Worm (Caenorhabditis elegans): ENCODE results near the gene adr-2.

adr-2 gene

DNA sequence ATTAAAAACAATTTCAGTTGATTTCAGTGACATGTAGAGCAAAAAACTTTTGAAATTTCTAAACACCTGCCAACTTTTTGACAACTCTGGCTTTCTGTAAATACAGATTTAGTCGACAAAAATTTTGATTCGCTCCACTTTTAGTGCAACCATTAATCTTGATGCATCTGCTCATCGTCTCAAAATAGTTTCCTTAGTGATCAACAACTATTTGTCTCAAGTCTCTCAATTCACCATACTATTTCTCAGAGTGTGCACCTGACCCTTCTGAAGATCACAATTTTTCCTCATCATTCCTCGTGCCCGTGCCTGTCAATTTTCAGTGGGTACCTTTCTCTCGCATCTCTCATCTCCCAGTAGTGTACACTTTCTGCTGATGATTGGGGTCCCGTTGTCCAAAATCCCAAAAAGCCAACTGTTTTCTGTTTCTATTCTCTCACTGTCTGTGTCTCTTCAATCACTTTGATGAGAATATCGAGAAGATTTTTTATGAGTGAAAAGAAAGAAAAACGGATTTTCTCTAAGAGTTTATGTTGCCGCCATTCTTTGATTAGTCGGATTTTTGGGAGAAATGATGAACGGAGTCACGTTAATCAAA lies 15.7 kb downstream of the adr-2 start (continued):
- TF ChIP-seq egl-27 (tag; optimal IDR thresholded peaks at IDR 0.05) (no peak), snu-23 (GFP tag; optimal IDR thresholded peaks at IDR 0.05) (peak; percentile 80), hlh-4 (tag; optimal IDR thresholded peaks at IDR 0.05) (no peak), ceh-82 (tag; optimal IDR thresholded peaks at IDR 0.05) (no peak), tbx-2 (tag; optimal IDR thresholded peaks at IDR 0.05) (peak; percentile 58), nhr-47 (tag; optimal IDR thresholded peaks at IDR 0.05) (peak; percentile 39), F16B12.6 (tag; optimal IDR thresholded peaks at IDR 0.05) (no peak)

ce11 chrIII:7216226-7216625 lies 16.5 kb downstream of the adr-2 start, which contains the start of gene R151.1:
Gene R151.1, plus strand, starts transcription at chrIII:7216526.
- no peak for TF ChIP-seq swsn-7 (tag; optimal IDR thresholded peaks at IDR 0.05)
- no peak for TF ChIP-seq aly-2 (tag; optimal IDR thresholded peaks at IDR 0.05)

DNA sequence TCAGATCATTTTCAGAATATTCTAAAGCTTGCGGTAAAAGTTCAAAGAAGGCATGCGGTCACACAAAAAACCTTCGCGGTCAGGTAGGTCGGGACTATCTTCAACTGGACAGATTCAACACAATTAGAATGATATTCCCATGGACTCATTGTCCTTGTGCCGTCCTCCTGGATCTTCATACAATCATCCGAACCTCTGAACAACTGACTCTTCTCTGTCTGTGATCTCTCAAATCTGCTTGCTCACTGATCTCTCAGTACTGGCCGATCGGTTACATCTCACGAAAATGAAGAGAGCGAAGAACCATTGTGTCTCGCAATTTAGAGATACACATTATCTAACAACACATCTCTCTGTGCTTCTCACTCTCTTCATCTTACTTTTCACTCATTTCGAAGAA lies 17.1 kb downstream of the adr-2 start:
- TF ChIP-seq sptf-1 (tag; optimal IDR thresholded peaks at IDR 0.05) (no peak), fos-1 (tag; optimal IDR thresholded peaks at IDR 0.05) (no peak), rnt-1 (tag; optimal IDR thresholded peaks at IDR 0.05) (peak; percentile 63), lin-35 (GFP tag; optimal IDR thresholded peaks at IDR 0.05) (peak in 1 of 2 experiments; percentile 13), dsc-1 (tag; optimal IDR thresholded peaks at IDR 0.05) (no peak), lsy-2 (tag; optimal IDR thresholded peaks at IDR 0.05) (peak in 1 of 2 experiments; percentile 41), nhr-19 (GFP tag; conservative IDR thresholded peaks at IDR 0.05) (0 out of 2 replicates have a peak, but pooled peaks have one; percentile 6), nhr-71 (tag; optimal IDR thresholded peaks at IDR 0.05) (peak; percentile 49), irx-1 (tag; optimal IDR thresholded peaks at IDR 0.05) (no peak), F16B12.6 (tag; optimal IDR thresholded peaks at IDR 0.05) (no peak), lin-14 (GFP tag; optimal IDR thresholded peaks at IDR 0.05) (peak; percentile 62), efl-1 (optimal IDR thresholded peaks at IDR 0.05) (no peak), efl-1 (GFP tag; optimal IDR thresholded peaks at IDR 0.05 in 1 of 2) (peak in 1 of 2 experiments; percentile 44), jun-1 (tag; optimal IDR thresholded peaks at IDR 0.05) (no peak), snu-23 (GFP tag; optimal IDR thresholded peaks at IDR 0.05) (peak; percentile 9)

DNA sequence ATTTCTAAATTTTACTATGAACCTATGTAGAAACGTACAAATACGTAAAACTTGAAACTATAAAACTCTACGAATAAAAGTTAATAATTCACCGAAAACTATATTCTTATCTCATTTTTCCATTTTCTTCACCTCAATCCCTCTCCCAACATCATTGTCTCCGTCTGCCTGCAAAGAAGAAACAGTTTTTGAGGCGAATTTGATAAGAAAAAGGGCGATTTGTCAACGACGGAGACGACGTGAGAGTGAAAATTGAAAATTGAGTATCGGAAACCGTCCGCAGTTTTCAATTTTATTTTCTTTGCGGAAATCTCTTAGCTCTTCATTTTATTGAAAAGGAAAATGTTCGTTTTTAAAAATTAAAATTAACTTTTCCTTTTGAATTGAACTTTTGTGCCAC lies 20.7 kb downstream of the adr-2 start:
- TF ChIP-seq C34B4.2 (tag; optimal IDR thresholded peaks at IDR 0.05) = no peak
- no peak for TF ChIP-seq mdl-1 (tag; optimal IDR thresholded peaks at IDR 0.05)
- TF ChIP-seq pqm-1 (tag; optimal IDR thresholded peaks at IDR 0.05) = no peak
- TF ChIP-seq fkh-10 (GFP tag; optimal IDR thresholded peaks at IDR 0.05) = no peak
- no peak for TF ChIP-seq snu-23 (GFP tag; optimal IDR thresholded peaks at IDR 0.05)
- TF ChIP-seq Y116A8C.19 (tag; optimal IDR thresholded peaks at IDR 0.05; ENCODE audit: borderline replicate concordance) = no peak
- no peak for TF ChIP-seq lsy-2 (tag; optimal IDR thresholded peaks at IDR 0.05)
- TF ChIP-seq vab-15 (tag; optimal IDR thresholded peaks at IDR 0.05) = no peak
- no peak for TF ChIP-seq nhr-71 (tag; optimal IDR thresholded peaks at IDR 0.05)
- TF ChIP-seq lin-15B (tag; optimal IDR thresholded peaks at IDR 0.05) = no peak
- TF ChIP-seq irx-1 (tag; optimal IDR thresholded peaks at IDR 0.05) = no peak
- no peak for TF ChIP-seq ets-5 (GFP tag; IDR thresholded peaks at IDR 0.05)
- no peak for TF ChIP-seq swsn-7 (tag; optimal IDR thresholded peaks at IDR 0.05)
- TF ChIP-seq nhr-20 (tag; optimal IDR thresholded peaks at IDR 0.05) = peak; percentile 2
- no peak for TF ChIP-seq rnt-1 (tag; optimal IDR thresholded peaks at IDR 0.05)
- TF ChIP-seq lir-3 (tag; optimal IDR thresholded peaks at IDR 0.05; ENCODE audit: poor library complexity) = no peak
- TF ChIP-seq alr-1 (tag; optimal IDR thresholded peaks at IDR 0.05; ENCODE audit: borderline replicate concordance) = no peak
- TF ChIP-seq egl-27 (tag; optimal IDR thresholded peaks at IDR 0.05) = no peak
- no peak for TF ChIP-seq aly-2 (tag; optimal IDR thresholded peaks at IDR 0.05)
- no peak for TF ChIP-seq fkh-8 (tag; optimal IDR thresholded peaks at IDR 0.05)
- 0 out of 2 replicates have a peak, but pooled peaks have one; percentile 9 for TF ChIP-seq nhr-19 (GFP tag; conservative IDR thresholded peaks at IDR 0.05)
- no peak for TF ChIP-seq egl-13 (tag; optimal IDR thresholded peaks at IDR 0.05)
- TF ChIP-seq sup-37 (GFP tag; optimal IDR thresholded peaks at IDR 0.05) = no peak
- no peak for TF ChIP-seq pag-3 (tag; optimal IDR thresholded peaks at IDR 0.05; ENCODE audit: borderline replicate concordance, insufficient read depth)
- TF ChIP-seq unc-98 (GFP tag; IDR thresholded peaks at IDR 0.05) = no peak
- TF ChIP-seq nhr-47 (tag; optimal IDR thresholded peaks at IDR 0.05) = no peak
- TF ChIP-seq ama-1 (optimal IDR thresholded peaks at IDR 0.05) = no peak
- no peak for TF ChIP-seq ceh-82 (tag; optimal IDR thresholded peaks at IDR 0.05)
- no peak for TF ChIP-seq nhr-85 (tag)
- no peak for TF ChIP-seq ceh-90 (tag; optimal IDR thresholded peaks at IDR 0.05)
- TF ChIP-seq elt-3 (tag; optimal IDR thresholded peaks at IDR 0.05) = peak in 1 of 6 experiments; percentile 28
- TF ChIP-seq blmp-1 (tag; optimal IDR thresholded peaks at IDR 0.05) = peak; percentile 94
- TF ChIP-seq zag-1 (tag; optimal IDR thresholded peaks at IDR 0.05) = no peak
- TF ChIP-seq nhr-11 (tag; optimal IDR thresholded peaks at IDR 0.05) = no peak
- TF ChIP-seq tbx-2 (tag; optimal IDR thresholded peaks at IDR 0.05) = no peak
